Worm (Caenorhabditis elegans): ENCODE measurements around the gene nhr-70.

- TF ChIP-seq lsy-12 (tag; optimal IDR thresholded peaks at IDR 0.05) = no peak
- no peak for TF ChIP-seq unc-62 (GFP tag; optimal IDR thresholded peaks at IDR 0.05)
- no peak for TF ChIP-seq eor-1 (tag; optimal IDR thresholded peaks at IDR 0.05)
- TF ChIP-seq nhr-77 (tag; optimal IDR thresholded peaks at IDR 0.05) = no peak
Observed at ce11 chrV:18596240-18596639, 20.1 kb upstream of the nhr-70 start.
